Worm (Caenorhabditis elegans) whole organism, L2 larva: Measurements from ENCODE around the gene F58A3.4.
A peak's percentile ranks its signal among the peaks of the same experiment; 100 is the strongest.

Experiments
- C34F6.9 ChIP-seq: fragments of 150-350 bp; optimal IDR thresholded peaks from 2 replicates; lab custom pipeline; 2014; ENCODE audit warnings: missing biosample characterization, missing genetic modification characterization
- F13H6.1 ChIP-seq: sonication (generic microtip); optimal IDR thresholded peaks from 2 replicates; lab custom pipeline; 2016; ENCODE audit warnings: missing genetic modification characterization, missing compliant biosample characterization
- R02D3.7 ChIP-seq: fragments of 150-350 bp; optimal IDR thresholded peaks from 2 replicates; lab custom pipeline; 2014; ENCODE audit warnings: missing biosample characterization, missing genetic modification characterization
- Y55F3AM.14 ChIP-seq: fragments of 200-800 bp; sonication (Bioruptor generic); optimal IDR thresholded peaks from 2 replicates; lab custom pipeline; 2018; ENCODE audit warnings: mild to moderate bottlenecking, missing genetic modification characterization, missing compliant biosample characterization
- ZK546.5 ChIP-seq: sonication (generic microtip); optimal IDR thresholded peaks from 2 replicates; lab custom pipeline; 2017; ENCODE audit warnings: missing biosample characterization, missing genetic modification characterization
- ama-1 ChIP-seq: fragments of 150-350 bp; optimal IDR thresholded peaks from 2 replicates; lab custom pipeline; 2018; ENCODE audit warnings: inconsistent platforms
- blmp-1 ChIP-seq: sonication (generic microtip); optimal IDR thresholded peaks from 2 replicates; lab custom pipeline; 2017; ENCODE audit warnings: missing genetic modification characterization, mild to moderate bottlenecking, missing compliant biosample characterization, antibody characterized with exemption, moderate library complexity; ENCODE audit not compliant: insufficient read depth
- crh-2 ChIP-seq: sonication (generic microtip); optimal IDR thresholded peaks from 2 replicates; lab custom pipeline; 2017; ENCODE audit warnings: missing biosample characterization, missing genetic modification characterization
- dmd-4 ChIP-seq: sonication (generic microtip); optimal IDR thresholded peaks from 2 replicates; lab custom pipeline; 2017; ENCODE audit warnings: missing biosample characterization, missing genetic modification characterization
- egl-27 ChIP-seq: sonication (generic microtip); optimal IDR thresholded peaks from 3 replicates; lab custom pipeline; 2017; ENCODE audit warnings: missing biosample characterization, missing genetic modification reagents, missing genetic modification characterization
- elt-1 ChIP-seq: fragments of 150-350 bp; optimal IDR thresholded peaks from 2 replicates; lab custom pipeline; 2014; ENCODE audit warnings: missing biosample characterization, missing genetic modification characterization
- elt-3 ChIP-seq: sonication (generic microtip); optimal IDR thresholded peaks from 2 replicates; lab custom pipeline; 2017; ENCODE audit warnings: missing biosample characterization, missing genetic modification characterization
- fos-1 ChIP-seq: fragments of 150-350 bp; optimal IDR thresholded peaks from 2 replicates; lab custom pipeline; 2014; ENCODE audit warnings: missing biosample characterization, missing genetic modification characterization
- gmeb-1 ChIP-seq: fragments of 150-350 bp; optimal IDR thresholded peaks from 2 replicates; lab custom pipeline; 2014; ENCODE audit warnings: missing biosample characterization, missing genetic modification characterization
- lin-11 ChIP-seq: fragments of 150-350 bp; sonication (generic microtip); optimal IDR thresholded peaks from 2 replicates; lab custom pipeline; 2014; ENCODE audit warnings: missing biosample characterization, missing genetic modification characterization, inconsistent platforms, mixed read lengths
- lin-13 ChIP-seq: fragments of 150-350 bp; optimal IDR thresholded peaks from 2 replicates; lab custom pipeline; 2014; ENCODE audit warnings: missing biosample characterization, missing genetic modification reagents, missing genetic modification characterization
- lin-39 ChIP-seq: fragments of 150-350 bp; optimal IDR thresholded peaks from 2 replicates; lab custom pipeline; 2014; ENCODE audit warnings: missing biosample characterization, missing genetic modification reagents, missing genetic modification characterization
- lsy-2 ChIP-seq, 2 experiments: fragments of 150-350 bp in 1 of 2; sonication (generic microtip) in 1 of 2; optimal IDR thresholded peaks; 2 replicates each; lab custom pipeline; 2014 to 2017; ENCODE audit warnings: missing biosample characterization in 2 of 2, missing genetic modification characterization in 2 of 2
- mab-5 ChIP-seq: fragments of 150-350 bp; optimal IDR thresholded peaks from 2 replicates; lab custom pipeline; 2014; ENCODE audit warnings: missing biosample characterization, missing genetic modification characterization
- mdl-1 ChIP-seq, 2 experiments: fragments of 150-350 bp in 1 of 2; sonication (generic microtip) in 1 of 2; optimal IDR thresholded peaks; 2 replicates each; lab custom pipeline; 2017; ENCODE audit warnings: missing biosample characterization in 2 of 2, missing genetic modification characterization in 2 of 2
- nhr-11 ChIP-seq: fragments of 150-350 bp; optimal IDR thresholded peaks from 2 replicates; lab custom pipeline; 2014; ENCODE audit warnings: missing biosample characterization, missing genetic modification characterization
- nhr-23 ChIP-seq: fragments of 150-350 bp; optimal IDR thresholded peaks from 2 replicates; lab custom pipeline; 2014; ENCODE audit warnings: missing biosample characterization, missing genetic modification reagents, missing genetic modification characterization
- nhr-237 ChIP-seq: fragments of 150-350 bp; optimal IDR thresholded peaks from 2 replicates; lab custom pipeline; 2014; ENCODE audit warnings: missing biosample characterization, missing genetic modification characterization
- nhr-25 ChIP-seq: fragments of 150-350 bp; sonication (generic microtip); optimal IDR thresholded peaks from 3 replicates; lab custom pipeline; 2014; ENCODE audit warnings: missing biosample characterization, missing genetic modification characterization
- nhr-6 ChIP-seq: fragments of 150-350 bp; optimal IDR thresholded peaks from 2 replicates; lab custom pipeline; 2014; ENCODE audit warnings: missing biosample characterization, missing genetic modification characterization
- nhr-77 ChIP-seq: fragments of 150-350 bp; optimal IDR thresholded peaks from 2 replicates; lab custom pipeline; 2014; ENCODE audit warnings: missing biosample characterization, missing genetic modification characterization
- peb-1 ChIP-seq: fragments of 150-350 bp; optimal IDR thresholded peaks from 2 replicates; lab custom pipeline; 2014; ENCODE audit warnings: missing biosample characterization, missing genetic modification characterization
- sma-3 ChIP-seq: sonication (generic microtip); optimal IDR thresholded peaks from 2 replicates; lab custom pipeline; 2016; ENCODE audit warnings: missing genetic modification reagents, missing genetic modification characterization, missing compliant biosample characterization
- sma-9 ChIP-seq, 2 experiments: fragments of 150-350 bp in 1 of 2; sonication (generic microtip) in 1 of 2; optimal IDR thresholded peaks; 2 replicates each; lab custom pipeline; 2014 to 2016; ENCODE audit warnings: missing genetic modification characterization in 2 of 2, mild to moderate bottlenecking in 1 of 2, missing biosample characterization in 1 of 2, missing compliant biosample characterization in 1 of 2, missing genetic modification reagents in 1 of 2, moderate library complexity in 1 of 2
- snpc-4 ChIP-seq: fragments of 150-350 bp; optimal IDR thresholded peaks from 2 replicates; lab custom pipeline; 2014; ENCODE audit warnings: missing biosample characterization, missing genetic modification characterization
- unc-39 ChIP-seq: fragments of 150-350 bp; optimal IDR thresholded peaks from 2 replicates; lab custom pipeline; 2014; ENCODE audit warnings: missing biosample characterization, missing genetic modification characterization
- unc-55 ChIP-seq: fragments of 150-350 bp; sonication (generic microtip); optimal IDR thresholded peaks from 3 replicates; lab custom pipeline; 2014; ENCODE audit warnings: missing biosample characterization, missing genetic modification reagents, missing genetic modification characterization
- unc-62 ChIP-seq: fragments of 150-350 bp; optimal IDR thresholded peaks from 2 replicates; lab custom pipeline; 2014; ENCODE audit warnings: missing biosample characterization, missing genetic modification reagents, missing genetic modification characterization
- zag-1 ChIP-seq: fragments of 150-350 bp; optimal IDR thresholded peaks from 2 replicates; lab custom pipeline; 2014; ENCODE audit warnings: missing biosample characterization, missing genetic modification characterization
- ztf-11 ChIP-seq: sonication (generic microtip); optimal IDR thresholded peaks from 2 replicates; lab custom pipeline; 2017; ENCODE audit warnings: missing biosample characterization, missing genetic modification characterization
- ztf-4 ChIP-seq: fragments of 150-350 bp; optimal IDR thresholded peaks from 2 replicates; lab custom pipeline; 2014; ENCODE audit warnings: missing biosample characterization, missing genetic modification characterization

The F58A3.4 gene

ce11 chrX:11053615-11054014 is 43.1 kb upstream of the F58A3.4 start, which contains the start of gene C09F12.2:
Gene C09F12.2 (plus strand): TSS chrX:11053915.
- TF ChIP-seq dmd-4 (no peak), ZK546.5 (no peak), F13H6.1 (tag; lab: Kevin White, UChicago) (no peak), mab-5 (tag; lab: Kevin White, UChicago) (no peak), sma-9 (GFP tag; optimal IDR thresholded peaks at IDR 0.05; lab: Kevin White, UChicago) (no peak), sma-9 (tag; optimal IDR thresholded peaks at IDR 0.05; lab: Kevin White, UChicago) (no peak)

ce11 chrX:11050335-11050734 is 39.9 kb upstream of the F58A3.4 start:
- TF ChIP-seq ztf-11 (tag; lab: Kevin White, UChicago), result no peak
- no peak for TF ChIP-seq lin-13 (GFP tag; lab: Kevin White, UChicago)
- TF ChIP-seq lin-39 (tag; lab: Kevin White, UChicago), result no peak
- no peak for TF ChIP-seq nhr-23 (tag; lab: Kevin White, UChicago)
- no peak for TF ChIP-seq lsy-2 (tag; optimal IDR thresholded peaks at IDR 0.05; lab: Kevin White, UChicago)

- TF ChIP-seq snpc-4 (tag; lab: Kevin White, UChicago) (no peak), lsy-2 (tag; optimal IDR thresholded peaks at IDR 0.05; lab: Kevin White, UChicago) (no peak), C34F6.9 (tag; lab: Kevin White, UChicago) (no peak), gmeb-1 (tag; lab: Kevin White, UChicago) (peak; percentile 44), R02D3.7 (tag; lab: Kevin White, UChicago) (no peak), unc-62 (no peak), blmp-1 (tag; lab: Kevin White, UChicago) (no peak), sma-9 (GFP tag; optimal IDR thresholded peaks at IDR 0.05; lab: Kevin White, UChicago) (peak; percentile 50), sma-9 (tag; optimal IDR thresholded peaks at IDR 0.05; lab: Kevin White, UChicago) (no peak), sma-3 (GFP tag; lab: Kevin White, UChicago) (no peak), F13H6.1 (tag; lab: Kevin White, UChicago) (peak; percentile 38), egl-27 (tag; lab: Kevin White, UChicago) (no peak), dmd-4 (no peak), nhr-11 (tag; lab: Kevin White, UChicago) (no peak), nhr-25 (tag; lab: Kevin White, UChicago) (no peak), Y55F3AM.14 (GFP tag; lab: Kevin White, UChicago) (no peak), unc-39 (tag; lab: Kevin White, UChicago) (no peak), crh-2 (tag; lab: Kevin White, UChicago) (peak; percentile 84), fos-1 (tag; lab: Kevin White, UChicago) (peak; percentile 98), unc-55 (GFP tag; lab: Kevin White, UChicago) (no peak), ZK546.5 (no peak), lin-39 (tag; lab: Kevin White, UChicago) (no peak)
These were observed 36.7 kb upstream of the F58A3.4 start, which contains the start of gene clc-1 for ce11 chrX:11047183-11047582. Gene clc-1 (plus strand): TSS chrX:11047446.

ce11 chrX:11042777-11043176 is 32.3 kb upstream of the F58A3.4 start, which contains the start of gene C09F12.3:
Gene C09F12.3 (minus strand): TSS chrX:11042877.
- TF ChIP-seq elt-3 (tag; lab: Kevin White, UChicago) (no peak), ZK546.5 (no peak), mdl-1 (tag; optimal IDR thresholded peaks at IDR 0.05; lab: Kevin White, UChicago) (no peak), nhr-25 (tag; lab: Kevin White, UChicago) (no peak), nhr-23 (tag; lab: Kevin White, UChicago) (no peak), nhr-6 (no peak), zag-1 (tag; lab: Kevin White, UChicago) (no peak), mab-5 (tag; lab: Kevin White, UChicago) (no peak), nhr-237 (tag; lab: Kevin White, UChicago) (no peak), ama-1 (lab: Kevin White, UChicago) (no peak), elt-1 (tag; lab: Kevin White, UChicago) (no peak)

- no peak for TF ChIP-seq nhr-23 (tag; lab: Kevin White, UChicago)
- TF ChIP-seq ZK546.5, result no peak
- no peak for TF ChIP-seq mdl-1 (tag; optimal IDR thresholded peaks at IDR 0.05; lab: Kevin White, UChicago)
- TF ChIP-seq lin-13 (GFP tag; lab: Kevin White, UChicago), result no peak
- TF ChIP-seq elt-1 (tag; lab: Kevin White, UChicago), result no peak
- no peak for TF ChIP-seq lsy-2 (tag; optimal IDR thresholded peaks at IDR 0.05; lab: Kevin White, UChicago)
- no peak for TF ChIP-seq peb-1 (tag; lab: Kevin White, UChicago)
- TF ChIP-seq nhr-77 (tag; lab: Kevin White, UChicago), result no peak
- TF ChIP-seq lin-11 (tag; lab: Kevin White, UChicago), result no peak
- TF ChIP-seq unc-55 (GFP tag; lab: Kevin White, UChicago), result no peak
- no peak for TF ChIP-seq snpc-4 (tag; lab: Kevin White, UChicago)
- no peak for TF ChIP-seq R02D3.7 (tag; lab: Kevin White, UChicago)
- no peak for TF ChIP-seq ztf-4 (tag; lab: Kevin White, UChicago)
- no peak for TF ChIP-seq ama-1 (lab: Kevin White, UChicago)
- no peak for TF ChIP-seq F13H6.1 (tag; lab: Kevin White, UChicago)
- TF ChIP-seq, all 48 proteins: peak for 0
These were observed 27.8 kb upstream of the F58A3.4 start for ce11 chrX:11038221-11038620.
